Worm (Caenorhabditis elegans) whole organism, late embryonic: ENCODE measurements around the gene odr-2.

Experiments
- T23F11.4 ChIP-seq: fragments of 200-800 bp; sonication (Bioruptor generic); optimal IDR thresholded peaks from 2 replicates; lab custom pipeline; 2018; ENCODE audit warnings: mild to moderate bottlenecking, missing genetic modification characterization, missing compliant biosample characterization
- ets-4 ChIP-seq: sonication (generic microtip); optimal IDR thresholded peaks from 2 replicates; lab custom pipeline; 2016; ENCODE audit warnings: missing genetic modification characterization, missing compliant biosample characterization
- fkh-10 ChIP-seq: fragments of 150-350 bp; optimal IDR thresholded peaks from 2 replicates; lab custom pipeline; 2014; ENCODE audit warnings: missing biosample characterization, missing genetic modification reagents, missing genetic modification characterization
- hlh-15 ChIP-seq: sonication (generic microtip); optimal IDR thresholded peaks from 2 replicates; lab custom pipeline; 2016; ENCODE audit warnings: missing genetic modification characterization, missing compliant biosample characterization
- hlh-30 ChIP-seq: sonication (generic microtip); optimal IDR thresholded peaks from 2 replicates; lab custom pipeline; 2017; ENCODE audit warnings: antibody characterized with exemption, missing genetic modification characterization, missing compliant biosample characterization; ENCODE audit not compliant: insufficient read depth

ce11 chrV:7123979-7124378 is 20.6 kb downstream of the odr-2 start:
- TF ChIP-seq fkh-10 (GFP tag; lab: Kevin White, UChicago) (no peak), hlh-15 (tag; lab: Kevin White, UChicago) (no peak), hlh-30 (tag; lab: Kevin White, UChicago) (no peak), ets-4 (no peak), T23F11.4 (GFP tag; lab: Kevin White, UChicago) (no peak)
